Worm (Caenorhabditis elegans): ENCODE results near the gene ddn-3.

DNA sequence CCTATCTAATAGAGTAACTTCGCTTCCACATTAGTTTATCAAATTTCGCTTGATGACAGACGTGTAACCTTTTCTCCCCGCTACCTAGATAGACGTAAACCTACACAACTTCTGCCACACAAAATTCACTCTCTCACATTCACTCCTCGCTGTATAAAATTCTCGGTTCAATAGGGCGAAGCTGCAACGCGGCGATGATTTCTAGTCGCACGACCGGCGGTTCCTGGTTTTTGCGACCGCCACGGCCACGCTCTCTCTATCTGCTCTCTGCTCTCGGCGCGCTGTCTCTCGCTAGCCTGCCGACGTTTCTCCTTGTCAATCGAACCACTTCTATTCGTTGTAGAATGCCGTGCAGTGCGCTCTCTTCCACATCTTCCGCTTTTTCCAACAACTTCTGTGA lies 39.9 kb upstream of the ddn-3 start:
- TF ChIP-seq ceh-18 (tag; optimal IDR thresholded peaks at IDR 0.05) (peak; percentile 79), ceh-14 (tag; optimal IDR thresholded peaks at IDR 0.05) (peak; percentile 55), nfya-1 (tag; optimal IDR thresholded peaks at IDR 0.05) (peak; percentile 62)
